Fruit fly (Drosophila melanogaster) Kc167 (cell line): ENCODE measurements around the gene dpr11.

Experiments used
- Sin3A ChIP-seq: fragments of >200 bp; optimal IDR thresholded peaks from 2 replicates; lab custom pipeline; 2018; ENCODE audit warnings: missing external identifiers
- ttk ChIP-seq: sonication (Bioruptor generic); optimal IDR thresholded peaks from 2 replicates; lab custom pipeline; 2017; ENCODE audit warnings: missing external identifiers

dm6 chr3R:6593068-6593567, at the start of gene dpr11:
- TF ChIP-seq ttk (lab: Kevin White, UChicago): no peak
- TF ChIP-seq Sin3A: no peak
